Worm (Caenorhabditis elegans): Measurements from ENCODE around the gene pals-27.

DNA sequence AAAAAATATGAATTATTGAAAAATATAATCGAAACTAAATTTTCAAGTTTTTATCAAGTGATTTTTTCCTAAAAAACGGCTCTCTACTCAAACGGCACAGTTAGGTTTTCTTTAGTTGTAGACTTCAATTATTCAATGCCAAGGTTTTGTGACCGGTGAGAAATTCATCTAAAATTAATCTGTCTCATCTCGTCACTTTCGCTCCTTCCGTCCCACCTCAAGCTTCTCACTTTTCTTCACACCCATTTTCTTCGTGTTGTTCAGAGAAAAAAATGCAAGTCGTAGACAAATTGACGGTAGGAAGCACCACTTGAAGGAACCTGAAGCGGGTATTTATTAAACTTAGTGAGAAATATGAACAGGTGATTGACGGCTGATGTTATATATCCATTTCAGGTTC is 9.9 kb downstream of the pals-27 start:
- TF ChIP-seq nhr-237 (tag; optimal IDR thresholded peaks at IDR 0.05) (no peak), daf-12 (tag; optimal IDR thresholded peaks at IDR 0.05) (no peak), ctbp-1 (GFP tag; IDR thresholded peaks at IDR 0.05) (no peak), fkh-10 (GFP tag; optimal IDR thresholded peaks at IDR 0.05) (no peak), T20F7.1 (GFP tag; optimal IDR thresholded peaks at IDR 0.05) (no peak), ceh-82 (tag; optimal IDR thresholded peaks at IDR 0.05) (no peak), nhr-25 (tag; optimal IDR thresholded peaks at IDR 0.05; ENCODE audit: borderline replicate concordance, insufficient read depth) (no peak), mep-1 (tag; optimal IDR thresholded peaks at IDR 0.05) (no peak), fos-1 (tag; optimal IDR thresholded peaks at IDR 0.05) (no peak)
